Worm (Caenorhabditis elegans) whole organism, L4/young adult: Measurements from ENCODE around the gene C18G1.9.

Experiments
- W03F9.2 ChIP-seq: fragments of 150-350 bp; optimal IDR thresholded peaks from 2 replicates; lab custom pipeline; 2014; ENCODE audit warnings: missing biosample characterization, missing genetic modification characterization
- dao-5 ChIP-seq: sonication (generic microtip); optimal IDR thresholded peaks from 2 replicates; lab custom pipeline; 2016; ENCODE audit warnings: missing genotype, missing genetic modification characterization, moderate library complexity, missing compliant biosample characterization

DNA sequence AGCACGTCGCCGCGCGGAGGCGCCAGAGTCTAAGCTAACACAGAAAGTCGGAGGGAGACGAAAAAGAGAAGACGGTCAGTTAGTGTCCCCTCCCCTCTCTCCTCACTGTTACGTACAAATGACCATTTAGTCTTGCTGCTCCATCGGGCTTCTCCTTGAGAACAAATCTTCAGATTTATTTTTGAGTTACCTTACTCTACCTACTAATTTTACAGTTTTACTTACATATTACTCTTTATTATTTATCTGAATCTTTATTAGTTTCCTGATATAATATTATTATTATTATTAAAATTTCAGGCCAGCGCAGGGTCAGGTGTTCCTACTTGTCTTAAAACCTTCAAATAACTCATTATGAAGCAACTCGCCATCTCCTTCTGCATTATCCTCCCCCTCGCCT is 31.3 kb upstream of the C18G1.9 start, which contains the start of gene R02F11.1:
- TF ChIP-seq dao-5 (tag; lab: Kevin White, UChicago) (no peak), W03F9.2 (tag; lab: Kevin White, UChicago) (no peak)
